Worm (Caenorhabditis elegans): ENCODE measurements around the gene mxl-2.

- TF ChIP-seq tbx-37 (GFP tag; conservative IDR thresholded peaks at IDR 0.05) (no peak), ama-1 (optimal IDR thresholded peaks at IDR 0.05) (no peak), flt-1 (GFP tag; IDR thresholded peaks at IDR 0.05) (no peak), F13C5.2 (tag; optimal IDR thresholded peaks at IDR 0.05) (no peak), aly-1 (tag; optimal IDR thresholded peaks at IDR 0.05) (no peak), ceh-36 (tag; optimal IDR thresholded peaks at IDR 0.05) (no peak)
Observed at ce11 chrIII:230129-230528, 42.2 kb upstream of the mxl-2 start, which contains the start of gene hpo-38.
